Fruit fly (Drosophila melanogaster) S2 (cell line): ENCODE measurements around the gene CG43844.

Experiments used
- CG8478 ChIP-seq: fragments of >200 bp; optimal IDR thresholded peaks from 2 replicates; lab custom pipeline; 2018
- CTCF ChIP-seq, 2 experiments: fragments of >200 bp; optimal IDR thresholded peaks; 2 replicates each; lab custom pipeline; 2018

dm6 chr3R:21853618-21854573 is 35.4 kb upstream of the CG43844 start:
- TF ChIP-seq CG8478 (no peak), CTCF (optimal IDR thresholded peaks at IDR 0.05; lab: Kevin White, UChicago) (no peak)
